Fruit fly (Drosophila melanogaster) whole organism, embryonic: Measurements from ENCODE around the gene p115.

ENCODE experiments used
- Abd-B ChIP-seq: fragments of 200-800 bp; sonication (Bioruptor generic); optimal IDR thresholded peaks from 2 replicates; lab custom pipeline; 2018; ENCODE audit warnings: missing biosample characterization, mild to moderate bottlenecking, missing genetic modification characterization, moderate library complexity
- CG10565 ChIP-seq: fragments of 200-800 bp; sonication (Bioruptor generic); optimal IDR thresholded peaks from 3 replicates; lab custom pipeline; 2016; ENCODE audit warnings: missing biosample characterization, mild to moderate bottlenecking, missing genetic modification characterization
- CG10654 ChIP-seq: fragments of 200-800 bp; sonication (Bioruptor generic); optimal IDR thresholded peaks from 2 replicates; lab custom pipeline; 2016; ENCODE audit warnings: missing biosample characterization, missing genetic modification characterization
- CG11696 ChIP-seq: fragments of 200-800 bp; sonication (Bioruptor generic); IDR thresholded peaks from 2 replicates; pipeline ENCODE4 v1.3.6; 2022; ENCODE audit warnings: missing biosample characterization, missing genetic modification characterization
- CG1233 ChIP-seq: fragments of 200-800 bp; sonication (Bioruptor generic); optimal IDR thresholded peaks from 4 replicates; lab custom pipeline; 2018; ENCODE audit warnings: missing biosample characterization, mild to moderate bottlenecking, missing genetic modification characterization
- CG12659 ChIP-seq: fragments of 200-800 bp; sonication (Bioruptor generic); optimal IDR thresholded peaks from 3 replicates; lab custom pipeline; 2017; ENCODE audit warnings: mild to moderate bottlenecking, missing biosample characterization, missing genetic modification reagents, missing genetic modification characterization
- CG13624 ChIP-seq: fragments of 200-800 bp; sonication (Bioruptor generic); optimal IDR thresholded peaks from 2 replicates; lab custom pipeline; 2016; ENCODE audit warnings: missing biosample characterization, missing genetic modification characterization
- CG13894 ChIP-seq: fragments of 200-800 bp; sonication (Bioruptor generic); optimal IDR thresholded peaks from 3 replicates; lab custom pipeline; 2018; ENCODE audit warnings: missing biosample characterization, mild to moderate bottlenecking, missing genetic modification characterization, moderate library complexity
- CG16863 ChIP-seq: fragments of 200-800 bp; sonication (Bioruptor generic); optimal IDR thresholded peaks from 3 replicates; lab custom pipeline; 2016; ENCODE audit warnings: missing biosample characterization, missing genetic modification characterization
- CG17328 ChIP-seq: fragments of 200-800 bp; sonication (Bioruptor generic); IDR thresholded peaks from 2 replicates; pipeline ENCODE4 v1.3.6; 2022; ENCODE audit warnings: missing biosample characterization, missing genetic modification characterization
- CG17612 ChIP-seq: fragments of 200-800 bp; sonication (Bioruptor generic); IDR thresholded peaks from 2 replicates; pipeline ENCODE4 v1.3.6; 2022; ENCODE audit warnings: missing biosample characterization, missing genetic modification characterization
- CG18262 ChIP-seq: fragments of 200-800 bp; optimal IDR thresholded peaks from 3 replicates; lab custom pipeline; 2019; ENCODE audit warnings: missing biosample characterization, mild to moderate bottlenecking, missing genetic modification characterization, moderate library complexity
- CG18599 ChIP-seq: fragments of 200-800 bp; sonication (Bioruptor generic); optimal IDR thresholded peaks from 3 replicates; lab custom pipeline; 2017; ENCODE audit warnings: missing biosample characterization, missing genetic modification characterization, mild to moderate bottlenecking, moderate library complexity, missing genetic modification reagents
- CG2712 ChIP-seq: fragments of 200-800 bp; optimal IDR thresholded peaks from 3 replicates; lab custom pipeline; 2019; ENCODE audit warnings: missing biosample characterization, mild to moderate bottlenecking, missing genetic modification characterization, moderate library complexity
- CG33557 ChIP-seq: fragments of 200-800 bp; sonication (Bioruptor generic); optimal IDR thresholded peaks from 2 replicates; lab custom pipeline; 2019; ENCODE audit warnings: missing biosample characterization, mild to moderate bottlenecking, missing genetic modification characterization, moderate library complexity
- CG4404 ChIP-seq: fragments of 200-800 bp; sonication (Bioruptor generic); IDR thresholded peaks from 2 replicates; pipeline ENCODE4 v1.3.6; 2022; ENCODE audit warnings: missing biosample characterization, missing genetic modification characterization
- CG4424 ChIP-seq: fragments of 200-800 bp; sonication (Bioruptor generic); optimal IDR thresholded peaks from 3 replicates; lab custom pipeline; 2016; ENCODE audit warnings: missing biosample characterization, missing genetic modification characterization
- CG5245 ChIP-seq: fragments of 200-800 bp; sonication (Bioruptor generic); optimal IDR thresholded peaks from 3 replicates; lab custom pipeline; 2016; ENCODE audit warnings: missing biosample characterization, missing genetic modification characterization
- CG6272 ChIP-seq: fragments of 200-800 bp; sonication (Bioruptor generic); IDR thresholded peaks from 2 replicates; pipeline ENCODE4 v1.3.6; 2022; ENCODE audit warnings: missing biosample characterization, missing genetic modification characterization
- CG6683 ChIP-seq: fragments of 200-800 bp; sonication (Bioruptor generic); optimal IDR thresholded peaks from 2 replicates; lab custom pipeline; 2017; ENCODE audit warnings: missing biosample characterization, mild to moderate bottlenecking, missing genetic modification characterization, missing genetic modification reagents
- CG8281 ChIP-seq: fragments of 200-800 bp; sonication (Bioruptor generic); optimal IDR thresholded peaks from 2 replicates; lab custom pipeline; 2018; ENCODE audit warnings: missing biosample characterization, mild to moderate bottlenecking, missing genetic modification characterization, moderate library complexity
- CG9215 ChIP-seq: fragments of 200-800 bp; sonication (Bioruptor generic); IDR thresholded peaks from 2 replicates; pipeline ENCODE4 v1.3.6; 2022; ENCODE audit warnings: missing biosample characterization, missing genetic modification characterization
- CG9932 ChIP-seq: fragments of 200-800 bp; sonication (Bioruptor generic); IDR thresholded peaks from 2 replicates; pipeline ENCODE4 v1.3.6; 2022; ENCODE audit warnings: missing biosample characterization, missing genetic modification characterization
- Dfd ChIP-seq, 2 experiments: fragments of >200 bp; optimal IDR thresholded peaks; 2 replicates each; lab custom pipeline; 2017; ENCODE audit warnings: missing biosample characterization in 2 of 2, missing genetic modification characterization in 2 of 2
- Dll ChIP-seq: fragments of 200-800 bp; sonication (Bioruptor generic); IDR thresholded peaks from 4 replicates; pipeline ENCODE4 v1.3.6; 2022; ENCODE audit warnings: missing biosample characterization, missing genetic modification characterization; ENCODE audit not compliant: partially characterized antibody
- Dref ChIP-seq: fragments of 200-800 bp; sonication (Bioruptor generic); IDR thresholded peaks from 2 replicates; pipeline ENCODE4 v1.3.6; 2022; ENCODE audit warnings: missing biosample characterization, missing genetic modification characterization
- Drgx ChIP-seq: fragments of 200-800 bp; sonication (Bioruptor generic); IDR thresholded peaks from 2 replicates; pipeline ENCODE4 v1.3.6; 2022; ENCODE audit warnings: missing biosample characterization, missing genetic modification characterization
- ERR ChIP-seq: fragments of 200-800 bp; sonication (Bioruptor generic); optimal IDR thresholded peaks from 2 replicates; lab custom pipeline; 2016; ENCODE audit warnings: missing biosample characterization, missing genetic modification characterization
- Eip74EF ChIP-seq, 2 experiments: fragments of 200-800 bp in 1 of 2; fragments of >200 bp in 1 of 2; sonication (Bioruptor generic) in 1 of 2; optimal IDR thresholded peaks; 2 replicates each; lab custom pipeline; 2017 to 2019; ENCODE audit warnings: missing biosample characterization in 2 of 2, missing genetic modification characterization in 2 of 2, mild to moderate bottlenecking in 1 of 2, moderate library complexity in 1 of 2
- Ets65A ChIP-seq: fragments of 200-800 bp; sonication (Bioruptor generic); peaks from one replicate; lab custom pipeline; 2016; ENCODE audit warnings: missing biosample characterization, missing genetic modification characterization
- Fer2 ChIP-seq: fragments of 200-800 bp; sonication (Bioruptor generic); optimal IDR thresholded peaks from 2 replicates; lab custom pipeline; 2018; ENCODE audit warnings: missing biosample characterization, mild to moderate bottlenecking, missing genetic modification characterization, moderate library complexity
- Fer3 ChIP-seq: fragments of 200-800 bp; sonication (Bioruptor generic); optimal IDR thresholded peaks from 2 replicates; lab custom pipeline; 2018; ENCODE audit warnings: missing biosample characterization, mild to moderate bottlenecking, missing genetic modification characterization, moderate library complexity
- H15 ChIP-seq: fragments of 200-800 bp; sonication (Bioruptor generic); IDR thresholded peaks from 3 replicates; pipeline ENCODE4 v1.3.6; 2022; ENCODE audit warnings: missing biosample characterization, missing genetic modification characterization
- Hr51 ChIP-seq, 2 experiments: fragments of 200-800 bp; sonication (Bioruptor generic); optimal IDR thresholded peaks; 2 replicates in 1 of 2; 3 replicates in 1 of 2; lab custom pipeline; 2016 to 2018; ENCODE audit warnings: missing biosample characterization in 2 of 2, missing genetic modification characterization in 2 of 2, mild to moderate bottlenecking in 1 of 2, moderate library complexity in 1 of 2
- Meics ChIP-seq: fragments of 200-800 bp; sonication (Bioruptor generic); optimal IDR thresholded peaks from 2 replicates; lab custom pipeline; 2017; ENCODE audit warnings: missing biosample characterization, mild to moderate bottlenecking, missing genetic modification characterization
- Sin3A ChIP-seq: fragments of >200 bp; optimal IDR thresholded peaks from 2 replicates; lab custom pipeline; 2018
- Tbp ChIP-seq: fragments of >200 bp; optimal IDR thresholded peaks from 2 replicates; lab custom pipeline; 2018; ENCODE audit warnings: missing biosample characterization, missing genetic modification characterization
- btn ChIP-seq: fragments of 200-800 bp; sonication (Bioruptor generic); optimal IDR thresholded peaks from 2 replicates; lab custom pipeline; 2016; ENCODE audit warnings: missing biosample characterization, missing genetic modification characterization
- crp ChIP-seq, 2 experiments: fragments of 200-800 bp; sonication (Bioruptor generic); optimal IDR thresholded peaks; 2 replicates in 1 of 2; 3 replicates in 1 of 2; lab custom pipeline; 2017; ENCODE audit warnings: missing biosample characterization in 2 of 2, missing genetic modification characterization in 2 of 2, mild to moderate bottlenecking in 1 of 2, moderate library complexity in 1 of 2
- danr ChIP-seq: fragments of 200-800 bp; sonication (Bioruptor generic); IDR thresholded peaks from 2 replicates; pipeline ENCODE4 v1.3.6; 2022; ENCODE audit warnings: missing biosample characterization, missing genetic modification characterization
- disco-r ChIP-seq: fragments of 200-800 bp; sonication (Bioruptor generic); optimal IDR thresholded peaks from 2 replicates; lab custom pipeline; 2016; ENCODE audit warnings: missing biosample characterization, missing genetic modification characterization
- dmrt99B ChIP-seq: fragments of 200-800 bp; sonication (Bioruptor generic); optimal IDR thresholded peaks from 2 replicates; lab custom pipeline; 2018; ENCODE audit warnings: missing biosample characterization, mild to moderate bottlenecking, missing genetic modification characterization, moderate library complexity
- lilli ChIP-seq: fragments of 200-800 bp; sonication (Bioruptor generic); optimal IDR thresholded peaks from 3 replicates; lab custom pipeline; 2016; ENCODE audit warnings: missing biosample characterization, missing genetic modification characterization
- pfk ChIP-seq: fragments of 200-800 bp; sonication (Bioruptor generic); optimal IDR thresholded peaks from 2 replicates; lab custom pipeline; 2018; ENCODE audit warnings: missing biosample characterization, mild to moderate bottlenecking, missing genetic modification characterization, moderate library complexity
- psq ChIP-seq: fragments of 200-800 bp; sonication (Bioruptor generic); optimal IDR thresholded peaks from 2 replicates; lab custom pipeline; 2017; ENCODE audit warnings: missing biosample characterization, missing genetic modification characterization
- pum ChIP-seq: fragments of 200-800 bp; sonication (Bioruptor generic); optimal IDR thresholded peaks from 2 replicates; lab custom pipeline; 2016; ENCODE audit warnings: missing biosample characterization, missing genetic modification characterization
- slou ChIP-seq: fragments of 200-800 bp; sonication (Bioruptor generic); optimal IDR thresholded peaks from 3 replicates; lab custom pipeline; 2016; ENCODE audit warnings: missing biosample characterization, missing genetic modification characterization
- ssp ChIP-seq: fragments of 200-800 bp; sonication (Bioruptor generic); IDR thresholded peaks from 2 replicates; pipeline ENCODE4 v1.3.6; 2022; ENCODE audit warnings: missing biosample characterization, missing genetic modification characterization
- zen2 ChIP-seq: fragments of 200-800 bp; sonication (Bioruptor generic); IDR thresholded peaks from 3 replicates; pipeline ENCODE4 v1.3.6; 2022; ENCODE audit warnings: missing biosample characterization, missing genetic modification characterization; ENCODE audit not compliant: partially characterized antibody

Gene p115

dm6 chrX:7901153-7902038 lies 7.6 kb downstream of the p115 start, which contains the start of the genes RpS6 and bys (continued):
- peak; percentile 42 for TF ChIP-seq CG1233 (GFP tag; lab: Kevin White, UChicago)
- peak; percentile 19 for TF ChIP-seq dmrt99B (tag; lab: Kevin White, UChicago)
- TF ChIP-seq CG5245 (GFP tag; lab: Kevin White, UChicago): peak; percentile 19
- TF ChIP-seq lilli (GFP tag; lab: Kevin White, UChicago): peak; percentile 10
- TF ChIP-seq zen2 (GFP tag; lab: Robert Waterston, UW): peak; percentile 71
- TF ChIP-seq CG4404 (GFP tag; lab: Robert Waterston, UW): no peak
- TF ChIP-seq CG18599: peak; percentile 46
- TF ChIP-seq Tbp (GFP tag; lab: Kevin White, UChicago): no peak
- TF ChIP-seq CG2712: peak; percentile 39
- TF ChIP-seq Dfd (GFP tag; optimal IDR thresholded peaks at IDR 0.05; lab: Kevin White, UChicago): no peak
- peak; percentile 58; the same call in 1 of the 3 replicates for TF ChIP-seq H15
- TF ChIP-seq CG12659 (GFP tag; lab: Kevin White, UChicago): peak; percentile 65
- TF ChIP-seq CG16863: no peak
- TF ChIP-seq CG13624 (GFP tag; lab: Kevin White, UChicago): peak; percentile 32
- TF ChIP-seq Ets65A (GFP tag; lab: Kevin White, UChicago): peak; percentile 37
- TF ChIP-seq CG17612 (GFP tag; lab: Robert Waterston, UW): no peak
- TF ChIP-seq CG18262 (tag; lab: Kevin White, UChicago): peak; percentile 30
- peak; percentile 10 for TF ChIP-seq CG10654
- peak; percentile 6 for TF ChIP-seq CG8281 (tag; lab: Kevin White, UChicago)
- no peak for TF ChIP-seq CG11696 (GFP tag; lab: Robert Waterston, UW)
- TF ChIP-seq btn: no peak
- peak; percentile 39 for TF ChIP-seq CG4424
- TF ChIP-seq Hr51 (GFP tag; optimal IDR thresholded peaks at IDR 0.05; lab: Kevin White, UChicago): no peak
- peak; percentile 80 for TF ChIP-seq Dll (GFP tag; lab: Robert Waterston, UW)
- TF ChIP-seq slou (GFP tag; lab: Kevin White, UChicago): peak; percentile 41
- peak; percentile 57 for TF ChIP-seq pfk (GFP tag; lab: Kevin White, UChicago)
- peak; percentile 19 for TF ChIP-seq CG33557
- TF ChIP-seq CG10565 (GFP tag; lab: Kevin White, UChicago): no peak
- peak; percentile 1 for TF ChIP-seq pum (GFP tag; lab: Kevin White, UChicago)
- TF ChIP-seq Drgx (GFP tag; lab: Robert Waterston, UW): peak; percentile 49
- peak; percentile 66 for TF ChIP-seq Meics
- TF ChIP-seq Sin3A (lab: Kevin White, UChicago): peak; percentile 21
- TF ChIP-seq ssp (GFP tag; lab: Robert Waterston, UW): 0 out of 2 replicates have a peak, but pooled peaks have one; percentile 19
- TF ChIP-seq CG6272 (GFP tag; lab: Robert Waterston, UW): peak; percentile 62
- TF ChIP-seq CG13894 (tag; lab: Kevin White, UChicago): peak; percentile 26
- no peak for TF ChIP-seq ERR (GFP tag; lab: Kevin White, UChicago)
- TF ChIP-seq crp (GFP tag; optimal IDR thresholded peaks at IDR 0.05; lab: Kevin White, UChicago): peak in 1 of 2 experiments; percentile 65
- no peak; the same call in 1 of the 2 replicates for TF ChIP-seq CG9215 (GFP tag; lab: Robert Waterston, UW)
- TF ChIP-seq CG9932 (GFP tag; lab: Robert Waterston, UW): peak; percentile 74
- TF ChIP-seq CG17328: peak; percentile 46; the same call in 1 of the 2 replicates
- peak; percentile 57 for TF ChIP-seq Fer3 (tag; lab: Kevin White, UChicago)
- no peak for TF ChIP-seq danr (GFP tag; lab: Robert Waterston, UW)
- no peak for TF ChIP-seq Fer2 (tag; lab: Kevin White, UChicago)
- TF ChIP-seq CG6683 (GFP tag; lab: Kevin White, UChicago): no peak
- TF ChIP-seq Eip74EF (GFP tag; optimal IDR thresholded peaks at IDR 0.05; lab: Kevin White, UChicago): peak in 1 of 2 experiments; percentile 34
- TF ChIP-seq Abd-B (GFP tag; lab: Kevin White, UChicago): peak; percentile 13
- peak; percentile 7 for TF ChIP-seq disco-r (GFP tag; lab: Kevin White, UChicago)
- peak; percentile 76 for TF ChIP-seq Dref (GFP tag; lab: Robert Waterston, UW)
- no peak for TF ChIP-seq psq (GFP tag; lab: Kevin White, UChicago)
